Fruit fly (Drosophila melanogaster) whole organism, prepupa: ENCODE data around the gene Hasp.
A peak's percentile ranks its signal among the peaks of the same experiment; 100 is the strongest.

Experiments
- Blimp-1 ChIP-seq: fragments of 200-800 bp; sonication (Bioruptor generic); optimal IDR thresholded peaks from 3 replicates; lab custom pipeline; 2017; ENCODE audit warnings: missing biosample characterization, missing genetic modification characterization, mild to moderate bottlenecking, moderate library complexity, missing genetic modification reagents
- CG10631 ChIP-seq: fragments of 200-800 bp; sonication (Bioruptor generic); optimal IDR thresholded peaks from 2 replicates; lab custom pipeline; 2016; ENCODE audit warnings: missing biosample characterization, missing genetic modification characterization
- CG10669 ChIP-seq: fragments of 200-800 bp; sonication (Bioruptor generic); optimal IDR thresholded peaks from 3 replicates; lab custom pipeline; 2018; ENCODE audit warnings: missing biosample characterization, mild to moderate bottlenecking, missing genetic modification characterization, moderate library complexity
- CG11294 ChIP-seq: fragments of 200-800 bp; sonication (Bioruptor generic); IDR thresholded peaks from 2 replicates; pipeline ENCODE4 v1.3.6; 2022; ENCODE audit warnings: missing biosample characterization, missing genetic modification characterization
- CG11762 ChIP-seq: fragments of 200-800 bp; sonication (Bioruptor generic); optimal IDR thresholded peaks from 3 replicates; lab custom pipeline; 2016; ENCODE audit warnings: missing biosample characterization, missing genetic modification characterization; ENCODE audit not compliant: insufficient read depth
- CG15336 ChIP-seq: fragments of 200-800 bp; sonication (Bioruptor generic); IDR thresholded peaks from 2 replicates; pipeline ENCODE4 v1.3.6; 2022; ENCODE audit warnings: missing biosample characterization, missing genetic modification characterization
- CG1621 ChIP-seq: fragments of 200-800 bp; sonication (Bioruptor generic); optimal IDR thresholded peaks from 3 replicates; lab custom pipeline; 2018; ENCODE audit warnings: missing biosample characterization, mild to moderate bottlenecking, missing genetic modification characterization
- CG16779 ChIP-seq: fragments of 200-800 bp; sonication (Bioruptor generic); optimal IDR thresholded peaks from 3 replicates; lab custom pipeline; 2017; ENCODE audit warnings: missing biosample characterization, mild to moderate bottlenecking, missing genetic modification characterization
- CG32006 ChIP-seq: fragments of 200-800 bp; sonication (Bioruptor generic); optimal IDR thresholded peaks from 3 replicates; lab custom pipeline; 2017; ENCODE audit warnings: missing biosample characterization, mild to moderate bottlenecking, missing genetic modification characterization
- CG34406 ChIP-seq: fragments of 200-800 bp; sonication (Bioruptor generic); optimal IDR thresholded peaks from 3 replicates; lab custom pipeline; 2016; ENCODE audit warnings: missing biosample characterization, missing genetic modification characterization
- CG4318 ChIP-seq: fragments of 200-800 bp; sonication (Bioruptor generic); optimal IDR thresholded peaks from 3 replicates; lab custom pipeline; 2017; ENCODE audit warnings: missing biosample characterization, mild to moderate bottlenecking, missing genetic modification characterization
- CG6276 ChIP-seq: fragments of 200-800 bp; sonication (Bioruptor generic); optimal IDR thresholded peaks from 2 replicates; lab custom pipeline; 2017; ENCODE audit warnings: missing biosample characterization, mild to moderate bottlenecking, missing genetic modification characterization
- CG6808 ChIP-seq: fragments of 200-800 bp; sonication (Bioruptor generic); optimal IDR thresholded peaks from 3 replicates; lab custom pipeline; 2017; ENCODE audit warnings: missing biosample characterization, missing genetic modification characterization, mild to moderate bottlenecking, moderate library complexity, missing genetic modification reagents
- CG6854 ChIP-seq: fragments of 200-800 bp; sonication (Bioruptor generic); optimal IDR thresholded peaks from 2 replicates; lab custom pipeline; 2017; ENCODE audit warnings: missing biosample characterization, mild to moderate bottlenecking, missing genetic modification characterization
- CG8119 ChIP-seq: fragments of 200-800 bp; sonication (Bioruptor generic); IDR thresholded peaks from 3 replicates; pipeline ENCODE4 v1.3.6; 2022; ENCODE audit warnings: missing biosample characterization, missing genetic modification characterization
- CG8319 ChIP-seq: fragments of 200-800 bp; sonication (Bioruptor generic); optimal IDR thresholded peaks from 3 replicates; lab custom pipeline; 2016; ENCODE audit warnings: missing biosample characterization, missing genetic modification characterization
- CG9139 ChIP-seq: fragments of 200-800 bp; sonication (Bioruptor generic); optimal IDR thresholded peaks from 3 replicates; lab custom pipeline; 2017; ENCODE audit warnings: missing biosample characterization, mild to moderate bottlenecking, missing genetic modification characterization
- Eip75B ChIP-seq: fragments of 200-800 bp; sonication (Bioruptor generic); optimal IDR thresholded peaks from 3 replicates; lab custom pipeline; 2016; ENCODE audit warnings: missing biosample characterization, missing genetic modification characterization
- Eip78C ChIP-seq: fragments of 200-800 bp; sonication (Bioruptor generic); peaks from one replicate; lab custom pipeline; 2016; ENCODE audit warnings: missing biosample characterization, missing genetic modification characterization
- Ets21C ChIP-seq: fragments of 200-800 bp; sonication (Bioruptor generic); optimal IDR thresholded peaks from 3 replicates; lab custom pipeline; 2016; ENCODE audit warnings: missing biosample characterization, missing genetic modification characterization
- Ets96B ChIP-seq: fragments of 200-800 bp; optimal IDR thresholded peaks from 2 replicates; lab custom pipeline; 2019; ENCODE audit warnings: missing biosample characterization, mild to moderate bottlenecking, missing genetic modification characterization, moderate library complexity
- Gug ChIP-seq: fragments of 200-800 bp; sonication (Bioruptor generic); IDR thresholded peaks from 2 replicates; pipeline ENCODE4 v1.3.6; 2022; ENCODE audit warnings: missing biosample characterization, missing genetic modification characterization
- Hr39 ChIP-seq: fragments of 200-800 bp; sonication (Bioruptor generic); optimal IDR thresholded peaks from 2 replicates; lab custom pipeline; 2016; ENCODE audit warnings: missing biosample characterization, missing genetic modification characterization
- Hr4 ChIP-seq: fragments of 200-800 bp; sonication (Bioruptor generic); optimal IDR thresholded peaks from 3 replicates; lab custom pipeline; 2016; ENCODE audit warnings: missing biosample characterization, missing genetic modification characterization
- OdsH ChIP-seq: fragments of 200-800 bp; sonication (Bioruptor generic); optimal IDR thresholded peaks from 3 replicates; lab custom pipeline; 2016; ENCODE audit warnings: missing biosample characterization, missing genetic modification characterization
- Smox ChIP-seq: fragments of 200-800 bp; sonication (Bioruptor generic); optimal IDR thresholded peaks from 3 replicates; lab custom pipeline; 2016; ENCODE audit warnings: missing biosample characterization, missing genetic modification characterization
- Sox14 ChIP-seq: fragments of 200-800 bp; sonication (Bioruptor generic); optimal IDR thresholded peaks from 3 replicates; lab custom pipeline; 2016; ENCODE audit warnings: missing biosample characterization, missing genetic modification characterization
- Sox15 ChIP-seq: fragments of 200-800 bp; sonication (Bioruptor generic); optimal IDR thresholded peaks from 3 replicates; lab custom pipeline; 2016; ENCODE audit warnings: missing biosample characterization, missing genetic modification characterization
- dsx ChIP-seq: fragments of 200-800 bp; optimal IDR thresholded peaks from 3 replicates; lab custom pipeline; 2019; ENCODE audit warnings: missing biosample characterization, mild to moderate bottlenecking, missing genetic modification characterization, moderate library complexity; ENCODE audit not compliant: poor library complexity, severe bottlenecking
- eg ChIP-seq: fragments of 200-800 bp; sonication (Bioruptor generic); IDR thresholded peaks from 3 replicates; pipeline ENCODE4 v1.3.6; 2022; ENCODE audit warnings: missing biosample characterization, missing genetic modification characterization
- esn ChIP-seq: fragments of 200-800 bp; sonication (Bioruptor generic); optimal IDR thresholded peaks from 2 replicates; lab custom pipeline; 2016; ENCODE audit warnings: missing biosample characterization, mild to moderate bottlenecking, missing genetic modification characterization, moderate library complexity
- lz ChIP-seq: fragments of 200-800 bp; sonication (Bioruptor generic); optimal IDR thresholded peaks from 3 replicates; lab custom pipeline; 2016; ENCODE audit warnings: missing biosample characterization, missing genetic modification characterization
- net ChIP-seq: fragments of 200-800 bp; sonication (Bioruptor generic); optimal IDR thresholded peaks from 3 replicates; lab custom pipeline; 2016; ENCODE audit warnings: missing biosample characterization, missing genetic modification characterization
- pdm3 ChIP-seq: fragments of 200-800 bp; sonication (Bioruptor generic); optimal IDR thresholded peaks from 3 replicates; lab custom pipeline; 2016; ENCODE audit warnings: missing biosample characterization, missing genetic modification characterization
- ss ChIP-seq, 2 experiments: fragments of 200-800 bp; sonication (Bioruptor generic); optimal IDR thresholded peaks; 2 replicates in 1 of 2; 3 replicates in 1 of 2; lab custom pipeline; 2017 to 2018; ENCODE audit warnings: mild to moderate bottlenecking in 2 of 2, missing biosample characterization in 2 of 2, missing genetic modification characterization in 2 of 2, moderate library complexity in 1 of 2
- svp ChIP-seq: fragments of 200-800 bp; sonication (Bioruptor generic); peaks from one replicate; lab custom pipeline; 2016; ENCODE audit warnings: missing biosample characterization, missing genetic modification characterization

Hasp gene

DNA sequence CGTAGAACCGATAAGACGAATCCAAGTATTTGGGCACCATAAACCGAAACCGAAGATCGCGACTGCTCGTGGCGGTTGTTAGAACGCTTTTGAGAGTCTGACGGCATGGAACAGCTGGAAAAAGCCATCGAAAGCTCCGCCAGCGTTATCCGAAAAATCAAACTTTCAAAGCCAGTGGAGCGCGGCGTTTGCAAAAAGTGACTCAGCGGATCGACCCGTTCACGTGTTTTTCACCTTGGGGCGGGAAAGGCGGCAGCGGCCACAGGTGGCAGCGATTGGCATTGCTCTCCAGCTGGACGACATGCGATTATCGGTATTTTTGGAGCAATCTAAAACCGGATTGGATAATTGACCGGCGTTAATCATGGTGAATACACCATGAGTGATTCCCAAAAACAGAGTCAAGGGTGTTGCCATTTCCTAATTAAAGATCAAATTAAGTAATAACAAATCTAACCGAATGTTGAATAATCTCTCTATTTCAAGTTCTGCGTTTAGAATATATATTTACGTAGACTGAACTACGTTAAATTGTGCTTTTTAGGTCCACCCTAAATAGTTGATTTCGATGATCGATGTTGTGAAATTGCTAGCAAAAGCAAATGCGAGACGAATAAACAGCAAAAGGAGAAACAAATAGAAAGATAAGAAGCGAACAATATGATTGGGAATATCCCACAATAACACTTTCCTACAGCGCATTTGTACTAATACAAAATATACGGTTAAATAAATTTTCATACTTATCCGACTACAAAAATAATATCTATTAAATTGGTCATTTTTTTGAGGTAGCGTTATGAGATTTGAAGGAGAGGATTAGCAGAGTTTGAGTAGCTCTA, 30.1 kb upstream of the Hasp start, which contains the start of gene CG10337 (continued):
- peak; percentile 5 for TF ChIP-seq Hr39 (GFP tag; lab: Kevin White, UChicago)
- TF ChIP-seq svp (GFP tag; lab: Kevin White, UChicago) = peak; percentile 72
- TF ChIP-seq CG4318 = no peak
- TF ChIP-seq Ets96B = peak; percentile 8
- peak; percentile 44; the same call in 1 of the 3 replicates for TF ChIP-seq eg (GFP tag; lab: Robert Waterston, UW)
- TF ChIP-seq Smox (GFP tag; lab: Kevin White, UChicago) = peak; percentile 9
- no peak for TF ChIP-seq CG8319 (GFP tag; lab: Kevin White, UChicago)

DNA sequence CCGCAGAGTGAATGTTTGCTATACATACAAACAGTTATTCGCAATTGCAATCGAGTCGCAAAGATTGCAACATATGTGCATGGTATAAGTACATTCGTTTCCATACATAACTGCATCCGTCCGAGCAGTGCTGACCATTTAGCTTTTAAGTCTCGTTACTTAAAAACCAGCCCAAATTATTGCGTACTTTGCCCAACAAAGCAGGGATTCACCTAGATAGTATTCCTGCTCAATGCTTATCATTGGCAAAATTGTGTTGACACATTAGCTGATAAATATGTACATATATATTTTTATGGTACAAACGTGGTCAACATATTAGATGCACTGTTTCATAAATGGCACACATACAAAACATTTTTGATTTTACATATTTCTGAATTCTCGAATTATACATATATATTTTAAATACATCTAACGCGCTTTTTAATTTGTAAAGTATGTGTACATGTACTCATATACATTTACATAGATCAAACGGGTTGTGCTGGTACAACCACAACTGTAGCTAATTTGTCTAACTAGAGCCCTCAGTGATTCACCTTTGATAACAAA, 26.1 kb upstream of the Hasp start:
- TF ChIP-seq CG11762 (no peak), pdm3 (GFP tag; lab: Kevin White, UChicago) (no peak), Hr4 (GFP tag; lab: Kevin White, UChicago) (peak; percentile 8), CG15336 (GFP tag; lab: Robert Waterston, UW) (0 out of 2 replicates have a peak, but pooled peaks have one; percentile 9), Smox (GFP tag; lab: Kevin White, UChicago) (peak; percentile 6), Blimp-1 (GFP tag; lab: Kevin White, UChicago) (no peak), OdsH (GFP tag; lab: Kevin White, UChicago) (no peak), Sox14 (GFP tag; lab: Kevin White, UChicago) (peak; percentile 3), dsx (no peak), Eip78C (GFP tag; lab: Kevin White, UChicago) (peak; percentile 57), svp (GFP tag; lab: Kevin White, UChicago) (no peak), CG6276 (GFP tag; lab: Kevin White, UChicago) (peak; percentile 19), esn (GFP tag; lab: Kevin White, UChicago) (peak; percentile 6)

dm6 chr2L:19542268-19542773, 25.3 kb upstream of the Hasp start:
- TF ChIP-seq dsx (peak; percentile 34), Eip78C (GFP tag; lab: Kevin White, UChicago) (peak; percentile 37), CG11762 (no peak), Gug (GFP tag; lab: Robert Waterston, UW) (no peak), esn (GFP tag; lab: Kevin White, UChicago) (peak; percentile 4), svp (GFP tag; lab: Kevin White, UChicago) (peak; percentile 57)

- TF ChIP-seq lz (GFP tag; lab: Kevin White, UChicago) = no peak
Observed at dm6 chr2L:19540307-19540706, 23.3 kb upstream of the Hasp start, which contains the start of gene CG13081. Gene CG13081 (plus strand): TSS chr2L:19540607.

DNA sequence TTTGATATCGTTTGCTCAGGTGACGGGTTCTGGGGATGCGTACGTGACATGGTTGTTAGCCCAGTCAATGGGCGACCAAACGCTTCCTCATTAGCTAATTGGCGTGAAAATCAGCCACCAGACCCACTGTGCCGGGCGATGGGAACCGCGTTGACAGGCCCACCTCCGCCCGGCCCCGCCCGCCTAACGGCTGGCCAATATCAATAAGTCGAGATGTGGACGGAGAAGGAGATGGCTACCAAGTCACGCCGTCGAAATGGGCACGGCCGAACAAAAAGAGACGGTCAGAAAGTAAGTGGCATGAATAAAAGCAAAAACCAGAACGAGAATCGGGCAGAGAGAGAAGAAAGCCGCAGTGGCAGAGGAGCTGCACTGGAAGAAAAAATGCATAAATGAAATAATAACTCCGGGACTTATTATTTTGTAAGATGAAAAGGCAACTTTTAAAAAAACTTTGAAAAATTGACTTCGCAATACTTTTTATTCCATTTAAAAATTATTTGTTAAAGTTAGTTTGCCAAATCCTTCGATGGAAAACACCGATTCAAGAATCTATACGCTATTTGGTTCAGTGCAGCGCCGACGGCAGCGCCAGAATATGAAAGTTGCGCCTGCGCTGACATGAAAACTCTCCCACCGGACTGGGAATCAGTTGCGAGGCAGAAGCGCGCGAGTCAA, 20.9 kb upstream of the Hasp start, which contains the start of gene CG13082:
Gene CG13082 (plus strand): TSS at position 647 of the 678 bp plus-strand sequence.
- TF ChIP-seq CG8319 (GFP tag; lab: Kevin White, UChicago) (peak; percentile 84), CG15336 (GFP tag; lab: Robert Waterston, UW) (peak; percentile 89), Eip78C (GFP tag; lab: Kevin White, UChicago) (peak; percentile 96), CG9139 (GFP tag; lab: Kevin White, UChicago) (peak; percentile 9), Ets21C (GFP tag; lab: Kevin White, UChicago) (peak; percentile 94), CG10669 (peak; percentile 74), CG6276 (GFP tag; lab: Kevin White, UChicago) (peak; percentile 87), CG8119 (peak; percentile 91), svp (GFP tag; lab: Kevin White, UChicago) (peak; percentile 97), lz (GFP tag; lab: Kevin White, UChicago) (peak; percentile 96), ss (GFP tag; optimal IDR thresholded peaks at IDR 0.05; lab: Kevin White, UChicago) (peak; percentile 50 to 74), CG6854 (GFP tag; lab: Kevin White, UChicago) (peak; percentile 90), Hr4 (GFP tag; lab: Kevin White, UChicago) (peak; percentile 80), CG32006 (GFP tag; lab: Kevin White, UChicago) (peak; percentile 95), CG11294 (GFP tag; lab: Robert Waterston, UW) (peak; percentile 45; the same call in 1 of the 2 replicates), Smox (GFP tag; lab: Kevin White, UChicago) (peak; percentile 96), Blimp-1 (GFP tag; lab: Kevin White, UChicago) (peak; percentile 93), Sox15 (GFP tag; lab: Kevin White, UChicago) (peak; percentile 76), CG6808 (GFP tag; lab: Kevin White, UChicago) (peak; percentile 77), CG34406 (GFP tag; lab: Kevin White, UChicago) (peak; percentile 91), CG10631 (peak; percentile 87), Eip75B (GFP tag; lab: Kevin White, UChicago) (peak; percentile 93), Gug (GFP tag; lab: Robert Waterston, UW) (peak; percentile 73), dsx (peak; percentile 69), CG16779 (tag; lab: Kevin White, UChicago) (peak; percentile 66), CG1621 (tag; lab: Kevin White, UChicago) (peak; percentile 39), net (GFP tag; lab: Kevin White, UChicago) (peak; percentile 83)
